Worm (Caenorhabditis elegans): ENCODE measurements around the gene ZK970.8.

ce11 chrII:10321410-10321809 is 12.0 kb downstream of the ZK970.8 start, which contains the start of gene idpp-4:
- no peak for TF ChIP-seq sdz-38 (tag; optimal IDR thresholded peaks at IDR 0.05)
- no peak for TF ChIP-seq F33H1.4 (GFP tag; IDR thresholded peaks at IDR 0.05)
- no peak for TF ChIP-seq nfya-1 (tag; optimal IDR thresholded peaks at IDR 0.05; ENCODE audit: borderline replicate concordance, insufficient read depth)
- no peak for TF ChIP-seq unc-62 (GFP tag; optimal IDR thresholded peaks at IDR 0.05)
- TF ChIP-seq Y53F4B.3 (GFP tag; IDR thresholded peaks at IDR 0.05) = no peak
